Worm (Caenorhabditis elegans): Measurements from ENCODE around the gene ndab-2.

Gene ndab-2

DNA sequence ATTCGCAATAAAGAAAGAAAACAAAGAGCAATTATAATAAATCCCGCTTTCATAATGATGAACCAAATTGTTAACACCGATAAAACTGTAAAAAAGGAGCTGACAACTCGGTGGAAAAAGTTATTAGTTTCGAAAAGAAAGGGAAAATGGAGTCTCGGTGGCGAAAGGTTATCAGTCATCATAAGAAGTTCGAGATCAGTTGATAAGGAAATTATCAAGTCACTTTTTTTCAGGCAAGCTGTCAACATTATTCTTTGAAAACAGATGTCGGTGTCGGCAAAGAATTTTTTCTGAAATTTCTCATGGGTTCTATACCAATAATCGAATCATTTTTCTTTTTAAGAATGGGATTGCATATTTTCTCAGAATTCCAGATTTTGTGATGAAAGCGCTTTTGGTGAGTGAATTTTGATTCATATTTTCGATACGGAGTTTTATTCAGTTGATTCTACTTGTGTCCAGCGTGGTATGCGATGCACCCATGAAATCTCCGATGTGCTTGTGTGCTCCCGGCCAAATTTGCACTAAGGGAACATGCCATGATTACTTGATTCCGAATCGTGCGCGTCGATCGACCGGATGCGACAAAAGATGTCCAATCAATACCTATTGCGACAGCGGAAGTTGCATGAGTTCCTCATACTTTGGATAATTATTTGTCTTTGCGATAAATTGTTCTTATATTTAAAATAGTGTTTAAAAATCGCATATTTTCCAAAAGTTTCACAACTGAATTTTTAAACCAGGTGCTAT is 7.9 kb downstream of the ndab-2 start, which contains the start of the genes F37C12.21 and F37C12.10:
F37C12.21 (plus strand) TSS at position 58 of the 753 bp plus-strand sequence.
F37C12.10 (minus strand) TSS at position 85 of the 753 bp plus-strand sequence.
- TF ChIP-seq elt-2 (tag; optimal IDR thresholded peaks at IDR 0.05), result peak; percentile 49
- TF ChIP-seq ref-2 (tag; optimal IDR thresholded peaks at IDR 0.05), result no peak
- no peak for TF ChIP-seq ceh-24 (tag; optimal IDR thresholded peaks at IDR 0.05)

DNA sequence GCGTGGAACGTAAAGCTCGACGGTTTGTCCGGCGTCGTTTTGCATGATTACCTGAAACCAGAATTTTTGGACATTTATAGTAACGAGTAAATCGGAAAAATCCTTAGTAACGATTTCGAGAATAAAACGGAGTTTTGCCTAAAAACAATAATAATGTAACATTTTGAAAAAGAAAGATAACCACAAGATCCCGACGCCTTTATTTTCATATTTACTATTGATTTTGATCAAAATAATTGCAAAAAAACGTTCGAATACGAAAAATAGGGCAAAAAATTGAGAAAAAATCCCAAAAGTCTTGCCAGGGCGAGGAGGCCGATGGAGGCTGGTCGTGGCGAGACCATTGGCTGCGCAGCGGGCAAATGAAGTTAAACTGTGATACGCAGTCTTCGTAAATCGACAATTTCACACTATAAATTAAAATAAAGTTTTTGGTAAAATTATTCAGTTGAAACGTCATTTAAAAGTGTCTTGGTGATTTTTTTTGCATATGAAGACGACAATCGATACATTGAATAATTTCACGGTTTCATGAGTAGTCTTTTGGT is 9.1 kb downstream of the ndab-2 start, which contains the start of gene rps-21:
rps-21 (minus strand) TSS at position 51 of the 548 bp plus-strand sequence.
- TF ChIP-seq unc-86 (tag; optimal IDR thresholded peaks at IDR 0.05) (peak; percentile 22), pha-4 (tag; optimal IDR thresholded peaks at IDR 0.05) (no peak), ceh-31 (tag; optimal IDR thresholded peaks at IDR 0.05) (peak; percentile 71), rnt-1 (tag; optimal IDR thresholded peaks at IDR 0.05) (peak; percentile 19), nfya-1 (tag; optimal IDR thresholded peaks at IDR 0.05) (peak; percentile 81), pha-2 (tag; optimal IDR thresholded peaks at IDR 0.05) (peak; percentile 20), elt-2 (tag; optimal IDR thresholded peaks at IDR 0.05) (peak; percentile 21), ceh-18 (tag; optimal IDR thresholded peaks at IDR 0.05) (peak; percentile 45), tbx-2 (tag; optimal IDR thresholded peaks at IDR 0.05) (peak; percentile 69), ref-2 (tag; optimal IDR thresholded peaks at IDR 0.05) (peak; percentile 11), K02D7.2 (tag; optimal IDR thresholded peaks at IDR 0.05) (no peak), ceh-48 (tag; optimal IDR thresholded peaks at IDR 0.05) (peak; percentile 19), ceh-19 (GFP tag; optimal IDR thresholded peaks at IDR 0.05) (no peak), zip-5 (tag; optimal IDR thresholded peaks at IDR 0.05) (no peak), K09A11.1 (tag; optimal IDR thresholded peaks at IDR 0.05; ENCODE audit: insufficient read depth) (no peak), unc-55 (GFP tag; optimal IDR thresholded peaks at IDR 0.05) (peak; percentile 32), unc-42 (tag; optimal IDR thresholded peaks at IDR 0.05) (peak; percentile 88), ceh-34 (tag; optimal IDR thresholded peaks at IDR 0.05) (peak; percentile 47), ceh-14 (tag; optimal IDR thresholded peaks at IDR 0.05) (peak; percentile 6)

DNA sequence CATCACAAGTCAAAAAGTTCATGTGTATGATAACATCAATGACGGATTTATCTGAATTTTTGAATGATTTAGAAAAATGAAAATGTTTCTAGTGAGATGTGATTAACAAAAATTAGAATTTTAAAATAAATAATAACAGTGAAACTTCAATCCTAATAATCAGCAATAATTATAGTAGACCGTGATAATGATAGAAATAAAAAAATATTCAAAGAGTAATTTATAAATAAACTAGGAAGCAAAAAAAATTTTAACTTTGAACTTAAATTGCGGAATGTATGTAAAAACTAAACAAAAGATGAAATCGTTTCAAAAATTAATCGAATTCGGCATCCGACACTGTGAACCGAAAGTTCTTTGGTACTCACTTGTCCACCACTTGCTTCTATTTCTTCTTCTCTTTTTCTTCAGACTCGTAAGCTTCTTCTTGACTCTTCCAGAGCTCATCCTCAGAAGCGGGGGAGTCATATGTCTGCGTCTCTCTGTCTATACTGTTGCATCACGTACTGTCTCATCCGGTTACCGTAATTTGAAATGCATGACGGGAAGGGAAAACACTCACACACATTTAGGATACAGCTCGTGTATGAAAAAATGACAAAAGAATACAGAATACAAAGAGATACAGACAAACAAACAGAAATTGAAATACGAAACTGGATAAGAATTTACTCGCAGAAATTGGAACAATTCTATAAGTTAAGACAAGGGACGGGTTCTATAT is 12.6 kb downstream of the ndab-2 start, which contains the start of gene mec-14:
mec-14 (minus strand) TSS at position 51 of the 724 bp plus-strand sequence.
- TF ChIP-seq pha-4 (tag; optimal IDR thresholded peaks at IDR 0.05) (no peak), ceh-45 (GFP tag; IDR thresholded peaks at IDR 0.05) (no peak), T23F11.4 (GFP tag; optimal IDR thresholded peaks at IDR 0.05) (no peak), ttx-3 (tag; optimal IDR thresholded peaks at IDR 0.05) (no peak)

DNA sequence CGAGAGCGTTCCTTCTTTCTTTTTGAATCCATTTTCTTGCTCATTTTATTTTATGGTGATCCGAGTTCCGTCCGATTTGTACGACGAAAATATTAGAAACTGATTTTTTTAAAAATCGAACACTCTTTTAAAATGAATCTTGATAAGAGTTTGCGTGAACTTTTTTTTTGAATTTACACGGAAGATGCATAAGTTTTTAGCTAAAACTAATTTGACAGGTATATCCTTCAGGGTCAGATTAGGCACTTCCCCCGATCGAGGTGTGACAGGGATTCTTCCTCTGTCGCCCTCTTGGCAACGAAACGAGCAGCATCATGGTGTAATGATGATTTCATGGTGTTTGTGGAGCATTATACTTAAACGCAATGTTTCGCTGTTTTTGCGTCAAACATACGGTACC is 14.8 kb downstream of the ndab-2 start, which contains the start of gene F37C12.18:
F37C12.18 (minus strand) TSS at position 101 of the 400 bp plus-strand sequence.
- TF ChIP-seq madf-2 (tag; optimal IDR thresholded peaks at IDR 0.05) (no peak), syd-9 (tag; optimal IDR thresholded peaks at IDR 0.05) (no peak)

DNA sequence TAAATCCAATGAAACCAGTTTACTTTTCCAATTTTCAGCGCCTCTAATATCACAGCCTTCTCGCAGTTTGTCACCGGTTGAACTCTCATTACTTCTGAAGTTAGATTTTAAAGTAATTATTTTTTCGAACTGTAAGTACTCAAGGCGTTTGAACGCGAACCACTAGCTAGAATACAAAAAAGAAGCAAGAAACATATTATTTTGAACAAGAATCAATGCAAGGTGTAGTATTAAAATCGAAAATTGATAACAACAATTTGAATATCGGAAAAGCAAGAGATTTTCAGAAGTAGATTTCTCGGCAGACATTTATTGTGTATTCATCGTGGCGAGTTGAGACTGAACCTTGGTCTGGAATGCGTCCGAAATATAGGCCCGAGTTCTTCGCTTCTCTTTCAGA is 17.4 kb downstream of the ndab-2 start, which contains the start of gene exos-9:
exos-9 (minus strand) TSS at position 101 of the 400 bp plus-strand sequence.
- no peak for TF ChIP-seq gmeb-2 (tag; optimal IDR thresholded peaks at IDR 0.05)
- TF ChIP-seq ceh-19 (GFP tag; optimal IDR thresholded peaks at IDR 0.05), result no peak

DNA sequence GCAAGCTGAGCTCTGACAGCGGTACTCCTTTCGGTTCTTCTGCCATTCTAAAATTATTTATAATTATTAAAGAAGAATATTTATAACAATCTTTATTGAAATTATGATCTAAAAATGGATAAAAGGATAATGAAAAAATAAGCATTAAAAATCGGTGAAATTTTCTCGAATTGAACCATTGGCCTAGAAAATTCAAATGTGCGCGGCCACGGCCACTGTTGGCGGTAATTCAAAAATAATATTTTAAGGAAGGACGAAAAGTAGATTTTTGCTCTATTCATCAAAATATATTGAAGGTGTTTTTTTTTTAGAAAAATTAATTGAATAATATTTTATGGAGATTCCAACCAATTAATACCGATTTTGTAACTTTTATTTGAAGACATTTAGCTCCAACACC is 18.3 kb downstream of the ndab-2 start, which contains the start of gene pfd-5:
pfd-5 (minus strand) TSS at position 47 of the 400 bp plus-strand sequence.
- TF ChIP-seq ceh-48 (tag; optimal IDR thresholded peaks at IDR 0.05) (no peak), fkh-6 (tag; optimal IDR thresholded peaks at IDR 0.05) (peak; percentile 47), elt-4 (tag; optimal IDR thresholded peaks at IDR 0.05) (no peak), pha-2 (tag; optimal IDR thresholded peaks at IDR 0.05) (peak; percentile 34), hlh-8 (tag; optimal IDR thresholded peaks at IDR 0.05) (peak; percentile 94), ref-2 (tag; optimal IDR thresholded peaks at IDR 0.05) (peak; percentile 84), ztf-16 (tag; optimal IDR thresholded peaks at IDR 0.05) (peak; percentile 43), unc-42 (tag; optimal IDR thresholded peaks at IDR 0.05) (peak; percentile 23), unc-3 (GFP tag; conservative IDR thresholded peaks at IDR 0.05) (no peak; the same call in 1 of the 2 replicates), unc-3 (tag; optimal IDR thresholded peaks at IDR 0.05) (peak; percentile 12), elt-2 (tag; optimal IDR thresholded peaks at IDR 0.05) (peak; percentile 69), ceh-14 (tag; optimal IDR thresholded peaks at IDR 0.05) (peak; percentile 73), rnt-1 (tag; optimal IDR thresholded peaks at IDR 0.05) (peak; percentile 47), nfya-1 (tag; optimal IDR thresholded peaks at IDR 0.05) (peak; percentile 46), C08G9.2 (tag; optimal IDR thresholded peaks at IDR 0.05) (peak; percentile 92), sdc-2 (tag; optimal IDR thresholded peaks at IDR 0.05) (peak; percentile 21), fax-1 (tag; optimal IDR thresholded peaks at IDR 0.05) (peak; percentile 74), eyg-1 (tag; optimal IDR thresholded peaks at IDR 0.05) (peak; percentile 29), pqm-1 (tag; optimal IDR thresholded peaks at IDR 0.05) (peak; percentile 58), ets-4 (tag; optimal IDR thresholded peaks at IDR 0.05) (peak; percentile 90)
